Fruit fly (Drosophila melanogaster): Measurements from ENCODE around the gene CG4198.

The CG4198 gene

dm6 chrX:5312958-5313357 is at the start of gene CG4198:
Gene CG4198, plus strand, starts transcription at chrX:5313258.
- no peak for TF ChIP-seq CG9948 (tag; optimal IDR thresholded peaks at IDR 0.05)
- no peak for TF ChIP-seq CG14655 (GFP tag; optimal IDR thresholded peaks at IDR 0.05)
- TF ChIP-seq CG13204 (GFP tag; optimal IDR thresholded peaks at IDR 0.05): no peak
- TF ChIP-seq Ets98B (GFP tag; IDR thresholded peaks at IDR 0.05): no peak
- no peak for TF ChIP-seq CG34367 (tag; optimal IDR thresholded peaks at IDR 0.05)
- no peak for TF ChIP-seq CG15710 (tag; optimal IDR thresholded peaks at IDR 0.05)
- TF ChIP-seq gl (tag; optimal IDR thresholded peaks at IDR 0.05): no peak
- no peak for TF ChIP-seq CG8159 (tag; optimal IDR thresholded peaks at IDR 0.05)
- no peak for TF ChIP-seq D1 (tag; optimal IDR thresholded peaks at IDR 0.05)
- TF ChIP-seq Pif1A (GFP tag; optimal IDR thresholded peaks at IDR 0.05): no peak
- TF ChIP-seq CG10348 (GFP tag; IDR thresholded peaks at IDR 0.05): no peak
- TF ChIP-seq CG8301 (tag; optimal IDR thresholded peaks at IDR 0.05): no peak
- no peak for TF ChIP-seq CG32121 (GFP tag; IDR thresholded peaks at IDR 0.05)
- TF ChIP-seq CG4496 (GFP tag; IDR thresholded peaks at IDR 0.05): no peak

- TF ChIP-seq CG10348 (GFP tag; IDR thresholded peaks at IDR 0.05) (no peak), rn (GFP tag; IDR thresholded peaks at IDR 0.05) (no peak), fd96Ca (GFP tag; IDR thresholded peaks at IDR 0.05) (no peak), CG8159 (tag; optimal IDR thresholded peaks at IDR 0.05) (peak; percentile 2), Snoo (tag; optimal IDR thresholded peaks at IDR 0.05) (no peak), CG13204 (GFP tag; optimal IDR thresholded peaks at IDR 0.05) (no peak)
These were observed 27.2 kb upstream of the CG4198 start for dm6 chrX:5285835-5286234.

- TF ChIP-seq Ets98B (GFP tag; IDR thresholded peaks at IDR 0.05): no peak
- TF ChIP-seq CG4496 (GFP tag; IDR thresholded peaks at IDR 0.05): no peak
- TF ChIP-seq Pif1A (GFP tag; optimal IDR thresholded peaks at IDR 0.05): no peak
- TF ChIP-seq CG8301 (tag; optimal IDR thresholded peaks at IDR 0.05): no peak
- TF ChIP-seq CG13204 (GFP tag; optimal IDR thresholded peaks at IDR 0.05): no peak
- no peak for TF ChIP-seq rn (GFP tag; IDR thresholded peaks at IDR 0.05)
- no peak for TF ChIP-seq gl (tag; optimal IDR thresholded peaks at IDR 0.05)
- no peak for TF ChIP-seq CG15710 (tag; optimal IDR thresholded peaks at IDR 0.05)
- no peak for TF ChIP-seq CG14655 (GFP tag; optimal IDR thresholded peaks at IDR 0.05)
- TF ChIP-seq CG17806 (tag; optimal IDR thresholded peaks at IDR 0.05): no peak
- no peak for TF ChIP-seq D1 (tag; optimal IDR thresholded peaks at IDR 0.05)
- no peak for TF ChIP-seq CG10348 (GFP tag; IDR thresholded peaks at IDR 0.05)
- TF ChIP-seq CG34367 (tag; optimal IDR thresholded peaks at IDR 0.05): no peak
These were observed 26.5 kb upstream of the CG4198 start for dm6 chrX:5286513-5286912.

DNA sequence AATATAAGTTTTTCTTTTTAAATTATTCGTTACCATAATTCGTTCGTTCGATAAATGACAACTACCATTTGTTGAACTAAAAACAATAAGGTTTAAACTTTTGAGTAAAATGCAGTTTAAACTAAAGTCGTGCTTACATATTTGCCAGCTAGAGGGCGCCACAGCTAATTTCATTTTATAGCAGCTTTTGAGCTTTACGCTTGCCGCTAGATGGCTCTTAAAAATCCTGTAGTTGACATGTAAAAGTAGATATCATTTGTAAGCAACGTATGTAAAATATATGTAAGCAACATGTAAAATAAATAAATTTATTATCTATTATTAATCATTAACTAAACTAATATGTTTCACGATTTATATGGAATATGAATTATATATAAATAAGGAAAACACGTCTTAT is 23.4 kb upstream of the CG4198 start:
- no peak for TF ChIP-seq fd96Ca (GFP tag; IDR thresholded peaks at IDR 0.05)
- no peak for TF ChIP-seq D1 (tag; optimal IDR thresholded peaks at IDR 0.05)
- no peak for TF ChIP-seq CG14655 (GFP tag; optimal IDR thresholded peaks at IDR 0.05)
- TF ChIP-seq CG8301 (tag; optimal IDR thresholded peaks at IDR 0.05): no peak
- TF ChIP-seq CG13204 (GFP tag; optimal IDR thresholded peaks at IDR 0.05): no peak

DNA sequence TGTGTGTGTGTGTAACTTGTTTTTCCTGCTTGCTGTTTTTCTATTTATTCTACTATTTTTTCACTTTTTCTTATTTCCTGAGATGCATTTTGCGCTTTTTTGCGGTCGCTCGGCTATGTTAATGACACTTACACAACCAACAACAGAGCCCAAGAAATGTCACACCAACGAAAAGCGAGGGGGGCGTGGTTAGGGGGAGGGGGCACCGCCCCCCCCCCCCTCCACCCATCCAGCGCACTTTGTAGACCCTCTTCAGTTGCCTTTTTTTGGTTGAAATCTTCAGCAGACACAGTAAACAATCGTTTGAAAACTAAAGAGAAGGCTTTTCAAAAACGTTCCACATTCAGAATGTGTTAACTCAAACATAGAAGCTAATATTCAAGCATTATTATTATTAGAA is 19.9 kb upstream of the CG4198 start:
- TF ChIP-seq Ets98B (GFP tag; IDR thresholded peaks at IDR 0.05) (no peak), CG8301 (tag; optimal IDR thresholded peaks at IDR 0.05) (no peak), CG14655 (GFP tag; optimal IDR thresholded peaks at IDR 0.05) (no peak)

- no peak for TF ChIP-seq rn (GFP tag; IDR thresholded peaks at IDR 0.05)
- TF ChIP-seq Pif1A (GFP tag; optimal IDR thresholded peaks at IDR 0.05): no peak
- no peak for TF ChIP-seq CG17806 (tag; optimal IDR thresholded peaks at IDR 0.05)
- no peak for TF ChIP-seq CG14655 (GFP tag; optimal IDR thresholded peaks at IDR 0.05)
- TF ChIP-seq CG4496 (GFP tag; IDR thresholded peaks at IDR 0.05): no peak
- TF ChIP-seq CG15710 (tag; optimal IDR thresholded peaks at IDR 0.05): no peak
- TF ChIP-seq CG32121 (GFP tag; IDR thresholded peaks at IDR 0.05): no peak
- no peak for TF ChIP-seq Pif1B (GFP tag; optimal IDR thresholded peaks at IDR 0.05)
These were observed 17.3 kb upstream of the CG4198 start, which contains the start of gene CG42749 for dm6 chrX:5295766-5296165. Gene CG42749, plus strand, starts transcription at chrX:5296066.

DNA sequence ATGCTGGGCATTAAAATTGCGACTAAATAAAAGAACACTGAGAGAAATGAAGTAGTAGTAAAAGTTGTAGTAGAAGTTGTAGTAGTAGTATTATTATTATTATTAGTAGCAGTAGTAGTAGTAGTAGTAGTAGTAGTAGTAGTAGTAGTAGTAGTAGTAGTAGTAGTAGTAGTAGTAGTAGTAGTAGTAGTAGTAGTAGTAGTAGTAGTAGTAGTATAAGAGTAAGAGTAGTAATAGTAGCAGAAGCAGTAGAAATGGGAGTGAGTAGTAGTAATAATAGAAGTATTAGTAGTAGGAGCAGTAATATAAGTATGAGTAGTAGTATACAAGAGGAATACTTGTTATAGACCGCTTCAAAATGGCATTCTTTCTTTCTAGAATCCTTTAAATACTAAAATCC is 13.1 kb upstream of the CG4198 start:
- no peak for TF ChIP-seq Pif1A (GFP tag; optimal IDR thresholded peaks at IDR 0.05)
- no peak for TF ChIP-seq CG15710 (tag; optimal IDR thresholded peaks at IDR 0.05)
- TF ChIP-seq CG13204 (GFP tag; optimal IDR thresholded peaks at IDR 0.05): no peak
- TF ChIP-seq CG8159 (tag; optimal IDR thresholded peaks at IDR 0.05): peak; percentile 36
- TF ChIP-seq CG34367 (tag; optimal IDR thresholded peaks at IDR 0.05): no peak
- no peak for TF ChIP-seq CG8301 (tag; optimal IDR thresholded peaks at IDR 0.05)
- no peak for TF ChIP-seq CG12605 (GFP tag; IDR thresholded peaks at IDR 0.05)

dm6 chrX:5300623-5301283 is 12.3 kb upstream of the CG4198 start:
- peak; percentile 29; the same call in 1 of the 3 replicates for TF ChIP-seq CG4496 (GFP tag; IDR thresholded peaks at IDR 0.05)
- peak; percentile 57 for TF ChIP-seq CG17806 (tag; optimal IDR thresholded peaks at IDR 0.05)
- TF ChIP-seq EcR (GFP tag; optimal IDR thresholded peaks at IDR 0.05): peak; percentile 80
- TF ChIP-seq CG8159 (tag; optimal IDR thresholded peaks at IDR 0.05): peak; percentile 76
- peak; percentile 74 for TF ChIP-seq CG15710 (tag; optimal IDR thresholded peaks at IDR 0.05)
- TF ChIP-seq gl (tag; optimal IDR thresholded peaks at IDR 0.05): peak; percentile 56
- TF ChIP-seq CG34367 (tag; optimal IDR thresholded peaks at IDR 0.05): peak; percentile 67
- TF ChIP-seq CG13204 (GFP tag; optimal IDR thresholded peaks at IDR 0.05): peak; percentile 18
- no peak for TF ChIP-seq CG14655 (GFP tag; optimal IDR thresholded peaks at IDR 0.05)
- TF ChIP-seq CG8301 (tag; optimal IDR thresholded peaks at IDR 0.05): peak; percentile 16
- TF ChIP-seq D1 (tag; optimal IDR thresholded peaks at IDR 0.05): no peak
- TF ChIP-seq CG9948 (tag; optimal IDR thresholded peaks at IDR 0.05): peak; percentile 65
- no peak for TF ChIP-seq Pif1A (GFP tag; optimal IDR thresholded peaks at IDR 0.05)
- no peak for TF ChIP-seq rn (GFP tag; IDR thresholded peaks at IDR 0.05)
- no peak for TF ChIP-seq Pif1B (GFP tag; optimal IDR thresholded peaks at IDR 0.05)
